Fruit fly (Drosophila melanogaster): Measurements from ENCODE around the gene CG7202.

- TF ChIP-seq ttk (optimal IDR thresholded peaks at IDR 0.05) (no peak), psq (optimal IDR thresholded peaks at IDR 0.05) (no peak), h (optimal IDR thresholded peaks at IDR 0.05) (no peak)
These were observed 43.2 kb downstream of the CG7202 start for dm6 chr3L:21449336-21449735.

Measured in Kc167 (cell line).